Worm (Caenorhabditis elegans) whole organism, L4/young adult: ENCODE results near the gene rps-14.

Experiments
- W03F9.2 ChIP-seq: fragments of 150-350 bp; optimal IDR thresholded peaks from 2 replicates; lab custom pipeline; 2014; ENCODE audit warnings: missing biosample characterization, missing genetic modification characterization
- dao-5 ChIP-seq: sonication (generic microtip); optimal IDR thresholded peaks from 2 replicates; lab custom pipeline; 2016; ENCODE audit warnings: missing genotype, missing genetic modification characterization, moderate library complexity, missing compliant biosample characterization
- him-1 ChIP-seq: sonication (generic microtip); optimal IDR thresholded peaks from 2 replicates; lab custom pipeline; 2016; ENCODE audit warnings: missing genotype, missing genetic modification reagents, missing genetic modification characterization, missing compliant biosample characterization

ce11 chrIII:7162065-7162762 is 17.2 kb downstream of the rps-14 start, which contains the start of the genes syf-2 and K04G7.1:
- peak; percentile 75 for TF ChIP-seq him-1 (tag; lab: Kevin White, UChicago)
- peak; percentile 95 for TF ChIP-seq W03F9.2
- no peak for TF ChIP-seq dao-5 (tag; lab: Kevin White, UChicago)
